Worm (Caenorhabditis elegans) whole organism, L1 larva: Measurements from ENCODE around the gene Y37D8A.8.

ENCODE experiments used
- C04F5.9 ChIP-seq: sonication (generic microtip); optimal IDR thresholded peaks from 2 replicates; lab custom pipeline; 2016; ENCODE audit warnings: missing genetic modification characterization, missing compliant biosample characterization
- C16A3.4 ChIP-seq: fragments of 150-350 bp; optimal IDR thresholded peaks from 2 replicates; lab custom pipeline; 2014; ENCODE audit warnings: missing biosample characterization, missing genetic modification characterization
- C34B4.2 ChIP-seq: sonication (generic microtip); optimal IDR thresholded peaks from 2 replicates; lab custom pipeline; 2017; ENCODE audit warnings: mild to moderate bottlenecking, missing genetic modification characterization, missing compliant biosample characterization
- F16B12.6 ChIP-seq: fragments of 150-350 bp; optimal IDR thresholded peaks from 2 replicates; lab custom pipeline; 2014; ENCODE audit warnings: missing biosample characterization, missing genetic modification characterization
- Y116A8C.19 ChIP-seq: sonication (generic microtip); optimal IDR thresholded peaks from 2 replicates; lab custom pipeline; 2016; ENCODE audit warnings: missing compliant biosample characterization, missing genetic modification characterization, borderline replicate concordance
- aha-1 ChIP-seq: fragments of 150-350 bp; optimal IDR thresholded peaks from 2 replicates; lab custom pipeline; 2014; ENCODE audit warnings: missing biosample characterization, missing genetic modification characterization
- alr-1 ChIP-seq: fragments of 200-800 bp; sonication (Bioruptor generic); optimal IDR thresholded peaks from 2 replicates; lab custom pipeline; 2018; ENCODE audit warnings: borderline replicate concordance, mild to moderate bottlenecking, missing genetic modification characterization, missing compliant biosample characterization
- aly-2 ChIP-seq: fragments of 150-350 bp; optimal IDR thresholded peaks from 2 replicates; lab custom pipeline; 2014; ENCODE audit warnings: missing biosample characterization, missing genetic modification characterization
- ama-1 ChIP-seq: fragments of 150-350 bp; optimal IDR thresholded peaks from 2 replicates; lab custom pipeline; 2014
- blmp-1 ChIP-seq: fragments of 150-350 bp; optimal IDR thresholded peaks from 2 replicates; lab custom pipeline; 2014; ENCODE audit warnings: missing biosample characterization, missing genetic modification characterization
- ceh-63 ChIP-seq: fragments of 200-800 bp; sonication (Bioruptor generic); optimal IDR thresholded peaks from 2 replicates; lab custom pipeline; 2018; ENCODE audit warnings: mild to moderate bottlenecking, missing genetic modification characterization, missing compliant biosample characterization
- ceh-8 ChIP-seq: fragments of 200-800 bp; sonication (Bioruptor generic); optimal IDR thresholded peaks from 2 replicates; lab custom pipeline; 2018; ENCODE audit warnings: mild to moderate bottlenecking, missing genetic modification characterization, moderate library complexity, missing compliant biosample characterization
- ceh-82 ChIP-seq, 3 experiments: fragments of 150-350 bp in 1 of 3; sonication (generic microtip) in 2 of 3; optimal IDR thresholded peaks; 2 replicates each; lab custom pipeline; 2014 to 2017; ENCODE audit warnings: missing biosample characterization in 3 of 3, missing genetic modification characterization in 3 of 3
- ceh-90 ChIP-seq: sonication (generic microtip); optimal IDR thresholded peaks from 2 replicates; lab custom pipeline; 2016; ENCODE audit warnings: missing genetic modification characterization, missing compliant biosample characterization
- ces-1 ChIP-seq: fragments of 150-350 bp; optimal IDR thresholded peaks from 2 replicates; lab custom pipeline; 2014; ENCODE audit warnings: missing biosample characterization, missing genetic modification reagents, missing genetic modification characterization
- dsc-1 ChIP-seq: sonication (generic microtip); optimal IDR thresholded peaks from 2 replicates; lab custom pipeline; 2016; ENCODE audit warnings: mild to moderate bottlenecking, missing genetic modification characterization, missing compliant biosample characterization
- efl-1 ChIP-seq, 4 experiments: fragments of 150-350 bp; optimal IDR thresholded peaks in 3 of 4; peaks in 1 of 4; 1 replicate in 1 of 4; 2 replicates in 3 of 4; lab custom pipeline; 2014; ENCODE audit warnings: missing biosample characterization in 2 of 4, missing genetic modification characterization in 2 of 4, missing genetic modification reagents in 2 of 4
- efl-3 ChIP-seq: fragments of 200-800 bp; sonication (Bioruptor generic); optimal IDR thresholded peaks from 2 replicates; lab custom pipeline; 2018; ENCODE audit warnings: mild to moderate bottlenecking, missing genetic modification characterization, missing compliant biosample characterization
- elt-2 ChIP-seq: sonication (generic microtip); optimal IDR thresholded peaks from 2 replicates; lab custom pipeline; 2016; ENCODE audit warnings: missing genetic modification characterization, mild to moderate bottlenecking, inconsistent platforms, missing compliant biosample characterization, missing genetic modification reagents
- elt-3 ChIP-seq, 6 experiments: fragments of 150-350 bp in 1 of 6; sonication (generic microtip); optimal IDR thresholded peaks; 2 replicates each; lab custom pipeline; 2017 to 2018; ENCODE audit warnings: missing biosample characterization in 6 of 6, missing genetic modification characterization in 6 of 6, inconsistent platforms in 1 of 6
- fkh-10 ChIP-seq: sonication (generic microtip); optimal IDR thresholded peaks from 2 replicates; lab custom pipeline; 2017; ENCODE audit warnings: missing biosample characterization, missing genetic modification reagents, missing genetic modification characterization
- fkh-4 ChIP-seq: sonication (generic microtip); optimal IDR thresholded peaks from 2 replicates; lab custom pipeline; 2016; ENCODE audit warnings: missing compliant biosample characterization, missing genetic modification characterization, borderline replicate concordance
- fkh-8 ChIP-seq: sonication (generic microtip); optimal IDR thresholded peaks from 2 replicates; lab custom pipeline; 2016; ENCODE audit warnings: mild to moderate bottlenecking, missing genetic modification characterization, missing compliant biosample characterization
- fos-1 ChIP-seq: fragments of 150-350 bp; optimal IDR thresholded peaks from 2 replicates; lab custom pipeline; 2014; ENCODE audit warnings: missing biosample characterization, missing genetic modification characterization
- hlh-4 ChIP-seq: sonication (generic microtip); optimal IDR thresholded peaks from 2 replicates; lab custom pipeline; 2016; ENCODE audit warnings: mild to moderate bottlenecking, missing genetic modification characterization, missing compliant biosample characterization
- irx-1 ChIP-seq: sonication (generic microtip); optimal IDR thresholded peaks from 2 replicates; lab custom pipeline; 2016; ENCODE audit warnings: missing genetic modification characterization, missing compliant biosample characterization
- isw-1 ChIP-seq: fragments of 200-800 bp; sonication (Bioruptor generic); IDR thresholded peaks from 2 replicates; pipeline ENCODE4 v1.3.6; 2022; ENCODE audit warnings: missing genetic modification characterization, missing compliant biosample characterization
- lin-39 ChIP-seq: fragments of 150-350 bp; optimal IDR thresholded peaks from 2 replicates; lab custom pipeline; 2014; ENCODE audit warnings: missing biosample characterization, missing genetic modification reagents, missing genetic modification characterization
- lir-3 ChIP-seq: sonication (generic microtip); optimal IDR thresholded peaks from 2 replicates; lab custom pipeline; 2016; ENCODE audit warnings: mild to moderate bottlenecking, missing genetic modification characterization, moderate library complexity, missing compliant biosample characterization; ENCODE audit not compliant: poor library complexity
- lsy-2 ChIP-seq, 2 experiments: fragments of 150-350 bp; optimal IDR thresholded peaks; 2 replicates each; lab custom pipeline; 2014; ENCODE audit warnings: missing biosample characterization in 2 of 2, missing genetic modification characterization in 2 of 2
- nhr-19 ChIP-seq: fragments of 200-800 bp; sonication (Bioruptor generic); conservative IDR thresholded peaks from 2 replicates; pipeline ENCODE4 v1.3.6; 2022; ENCODE audit warnings: missing genetic modification characterization, missing compliant biosample characterization
- nhr-20 ChIP-seq: sonication (generic microtip); optimal IDR thresholded peaks from 2 replicates; lab custom pipeline; 2016; ENCODE audit warnings: mild to moderate bottlenecking, missing genetic modification characterization, missing compliant biosample characterization
- nhr-47 ChIP-seq: sonication (generic microtip); optimal IDR thresholded peaks from 2 replicates; lab custom pipeline; 2016; ENCODE audit warnings: mild to moderate bottlenecking, missing genetic modification characterization, moderate library complexity, missing compliant biosample characterization
- nhr-71 ChIP-seq: sonication (generic microtip); optimal IDR thresholded peaks from 2 replicates; lab custom pipeline; 2016; ENCODE audit warnings: mild to moderate bottlenecking, missing genetic modification characterization, moderate library complexity, missing compliant biosample characterization
- rnt-1 ChIP-seq: sonication (generic microtip); optimal IDR thresholded peaks from 2 replicates; lab custom pipeline; 2016; ENCODE audit warnings: mild to moderate bottlenecking, missing genetic modification characterization, moderate library complexity, missing compliant biosample characterization
- snpc-4 ChIP-seq: fragments of 150-350 bp; optimal IDR thresholded peaks from 2 replicates; lab custom pipeline; 2014; ENCODE audit warnings: missing biosample characterization, missing genetic modification characterization
- snu-23 ChIP-seq: sonication (generic microtip); optimal IDR thresholded peaks from 2 replicates; lab custom pipeline; 2016; ENCODE audit warnings: missing genetic modification characterization, missing compliant biosample characterization
- sptf-1 ChIP-seq: fragments of 150-350 bp; optimal IDR thresholded peaks from 2 replicates; lab custom pipeline; 2014; ENCODE audit warnings: missing biosample characterization, missing genetic modification characterization
- tbx-2 ChIP-seq: sonication (generic microtip); optimal IDR thresholded peaks from 2 replicates; lab custom pipeline; 2016; ENCODE audit warnings: missing genetic modification characterization, missing compliant biosample characterization
- tlp-1 ChIP-seq: fragments of 150-350 bp; optimal IDR thresholded peaks from 2 replicates; lab custom pipeline; 2014; ENCODE audit warnings: missing biosample characterization, missing genetic modification characterization
- unc-130 ChIP-seq: fragments of 150-350 bp; optimal IDR thresholded peaks from 2 replicates; lab custom pipeline; 2017; ENCODE audit warnings: missing biosample characterization, missing genetic modification characterization, inconsistent platforms
- unc-30 ChIP-seq: sonication (generic microtip); optimal IDR thresholded peaks from 2 replicates; lab custom pipeline; 2017; ENCODE audit warnings: missing biosample characterization, missing genetic modification characterization
- unc-62 ChIP-seq: fragments of 150-350 bp; optimal IDR thresholded peaks from 2 replicates; lab custom pipeline; 2014; ENCODE audit warnings: missing biosample characterization, missing genetic modification reagents, missing genetic modification characterization
- unc-86 ChIP-seq: sonication (generic microtip); optimal IDR thresholded peaks from 2 replicates; lab custom pipeline; 2016; ENCODE audit warnings: missing genetic modification characterization, missing compliant biosample characterization
- unc-98 ChIP-seq: fragments of 200-800 bp; sonication (Bioruptor generic); IDR thresholded peaks from 2 replicates; pipeline ENCODE4 v1.3.6; 2022; ENCODE audit warnings: missing genetic modification characterization, missing compliant biosample characterization
- vab-15 ChIP-seq: sonication (generic microtip); optimal IDR thresholded peaks from 2 replicates; lab custom pipeline; 2017; ENCODE audit warnings: missing genotype, mild to moderate bottlenecking, missing genetic modification characterization, missing compliant biosample characterization
- zag-1 ChIP-seq: fragments of 150-350 bp; optimal IDR thresholded peaks from 2 replicates; lab custom pipeline; 2014; ENCODE audit warnings: missing biosample characterization, missing genetic modification characterization
- ztf-11 ChIP-seq, 2 experiments: sonication (generic microtip); optimal IDR thresholded peaks; 2 replicates each; lab custom pipeline; 2016 to 2017; ENCODE audit warnings: missing genetic modification characterization in 2 of 2, missing biosample characterization in 1 of 2, missing compliant biosample characterization in 1 of 2

The Y37D8A.8 gene

DNA sequence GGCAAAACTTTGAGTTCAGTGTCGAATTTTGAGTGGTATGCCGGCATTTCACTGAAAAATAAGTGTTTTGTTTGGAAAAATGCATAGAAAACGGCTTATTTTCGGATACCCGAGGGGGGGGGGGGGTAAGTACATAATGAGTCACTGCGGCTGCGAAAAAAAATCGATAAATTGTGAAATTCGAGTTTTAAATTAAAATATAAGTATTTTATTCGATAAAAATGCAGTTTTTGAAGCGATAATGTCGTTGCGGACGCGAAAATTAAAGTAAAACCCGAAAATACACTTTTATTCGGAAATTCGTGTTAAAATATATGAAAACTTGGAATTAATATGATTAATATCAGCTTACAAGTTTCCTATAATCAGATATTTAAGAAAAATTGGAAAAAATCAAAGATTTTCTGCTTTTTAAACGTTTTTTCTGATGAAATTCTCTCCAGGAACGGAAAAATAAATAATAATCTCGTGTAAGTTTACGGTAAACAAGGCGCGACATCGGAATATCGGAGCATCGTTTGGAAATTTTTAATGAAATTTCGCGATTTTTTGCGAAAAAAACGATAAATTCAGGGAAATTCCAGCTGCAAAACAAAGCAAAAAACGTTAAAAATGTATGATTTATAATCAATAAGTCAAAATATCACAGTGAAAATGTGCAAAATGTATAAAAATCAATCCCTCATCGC, 46.6 kb upstream of the Y37D8A.8 start, which contains the start of gene arx-5 (continued):
- TF ChIP-seq Y116A8C.19 (tag; lab: Kevin White, UChicago) (no peak), lin-39 (tag; lab: Kevin White, UChicago) (no peak), tbx-2 (tag; lab: Kevin White, UChicago) (peak; percentile 0), nhr-47 (tag; lab: Kevin White, UChicago) (peak; percentile 46), ceh-63 (GFP tag; lab: Kevin White, UChicago) (no peak), C34B4.2 (tag; lab: Kevin White, UChicago) (no peak), ceh-82 (tag; optimal IDR thresholded peaks at IDR 0.05; lab: Kevin White, UChicago) (peak in 1 of 3 experiments; percentile 30), sptf-1 (tag; lab: Kevin White, UChicago) (no peak), snpc-4 (tag; lab: Kevin White, UChicago) (no peak), ztf-11 (tag; optimal IDR thresholded peaks at IDR 0.05; lab: Kevin White, UChicago) (no peak), vab-15 (tag; lab: Kevin White, UChicago) (no peak), aha-1 (tag; lab: Kevin White, UChicago) (no peak), fkh-10 (GFP tag; lab: Kevin White, UChicago) (no peak), irx-1 (tag; lab: Kevin White, UChicago) (peak; percentile 11), hlh-4 (tag; lab: Kevin White, UChicago) (no peak), ceh-90 (no peak), dsc-1 (tag; lab: Kevin White, UChicago) (peak; percentile 47), C04F5.9 (no peak), lir-3 (tag; lab: Kevin White, UChicago) (no peak), fos-1 (tag; lab: Kevin White, UChicago) (no peak), elt-2 (no peak), blmp-1 (tag; lab: Kevin White, UChicago) (peak; percentile 8), snu-23 (no peak), alr-1 (tag; lab: Kevin White, UChicago) (no peak), nhr-19 (no peak), nhr-20 (tag; lab: Kevin White, UChicago) (no peak), unc-86 (tag; lab: Kevin White, UChicago) (no peak), fkh-8 (tag; lab: Kevin White, UChicago) (no peak), tlp-1 (tag; lab: Kevin White, UChicago) (no peak), zag-1 (tag; lab: Kevin White, UChicago) (no peak), F16B12.6 (tag; lab: Kevin White, UChicago) (peak; percentile 15), ceh-8 (GFP tag; lab: Kevin White, UChicago) (no peak), lsy-2 (tag; optimal IDR thresholded peaks at IDR 0.05; lab: Kevin White, UChicago) (peak; percentile 40 to 63), unc-98 (GFP tag; lab: Robert Waterston, UW) (no peak), ces-1 (GFP tag; lab: Kevin White, UChicago) (no peak), efl-3 (GFP tag; lab: Kevin White, UChicago) (no peak), unc-62 (GFP tag; lab: Kevin White, UChicago) (no peak)

ce11 chrIII:12819148-12819547, 45.6 kb upstream of the Y37D8A.8 start:
- no peak for TF ChIP-seq efl-1 (optimal IDR thresholded peaks at IDR 0.05; lab: Kevin White, UChicago)
- peak in 1 of 2 experiments; percentile 14 for TF ChIP-seq efl-1 (GFP tag; optimal IDR thresholded peaks at IDR 0.05 in 1 of 2; lab: Kevin White, UChicago)
- TF ChIP-seq nhr-19, result no peak

- TF ChIP-seq ceh-90 (no peak), elt-3 (tag; optimal IDR thresholded peaks at IDR 0.05; lab: Kevin White, UChicago) (no peak), isw-1 (GFP tag; lab: Robert Waterston, UW) (no peak), efl-1 (optimal IDR thresholded peaks at IDR 0.05; lab: Kevin White, UChicago) (no peak), efl-1 (GFP tag; optimal IDR thresholded peaks at IDR 0.05 in 1 of 2; lab: Kevin White, UChicago) (no peak), rnt-1 (tag; lab: Kevin White, UChicago) (peak; percentile 59), aly-2 (tag; lab: Kevin White, UChicago) (no peak), fkh-4 (tag; lab: Kevin White, UChicago) (no peak), ama-1 (lab: Kevin White, UChicago) (no peak), C16A3.4 (tag; lab: Kevin White, UChicago) (no peak), nhr-19 (peak; percentile 22), unc-30 (tag; lab: Kevin White, UChicago) (no peak), unc-130 (tag; lab: Kevin White, UChicago) (peak; percentile 25), nhr-71 (tag; lab: Kevin White, UChicago) (peak; percentile 42)
These were observed 44.8 kb upstream of the Y37D8A.8 start, which contains the start of the genes Y37D8A.2 and Y37D8A.25 for ce11 chrIII:12819909-12820308. Gene Y37D8A.2, plus strand, starts transcription at chrIII:12820193. Gene Y37D8A.25, minus strand, starts transcription at chrIII:12820253.
